Fruit fly (Drosophila melanogaster): ENCODE results near the gene CG31174.

Gene CG31174

DNA sequence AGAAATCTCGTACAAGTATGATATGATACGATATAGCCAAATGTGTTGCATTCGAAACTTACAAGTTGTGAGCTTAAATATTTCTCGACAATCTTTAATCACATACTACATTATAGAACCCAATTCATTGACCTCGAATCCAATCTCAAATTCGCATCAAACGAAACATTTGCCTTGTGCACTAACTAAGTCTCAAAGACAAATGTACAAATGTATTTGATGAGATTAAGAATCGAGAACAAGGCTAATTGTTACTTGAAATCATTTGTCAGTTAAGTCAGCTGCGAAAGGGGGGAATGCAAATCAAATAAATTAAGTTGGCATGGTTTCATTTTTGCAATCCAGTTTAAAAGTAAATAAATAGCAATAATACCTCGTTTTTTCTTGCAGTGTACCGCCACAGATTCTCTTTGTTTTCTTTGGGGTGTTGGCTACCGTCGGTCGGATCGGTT is 30.8 kb downstream of the CG31174 start (continued):
- TF ChIP-seq CG8319 (GFP tag; optimal IDR thresholded peaks at IDR 0.05) (peak; percentile 41), svp (GFP tag) (peak; percentile 96), Lpt (GFP tag; optimal IDR thresholded peaks at IDR 0.05) (peak; percentile 10), OdsH (GFP tag; optimal IDR thresholded peaks at IDR 0.05) (peak; percentile 91), CG32006 (GFP tag; optimal IDR thresholded peaks at IDR 0.05) (peak; percentile 95), vri (GFP tag; optimal IDR thresholded peaks at IDR 0.05) (peak; percentile 61), CG11762 (GFP tag; optimal IDR thresholded peaks at IDR 0.05; ENCODE audit: insufficient read depth) (peak; percentile 76), pdm3 (GFP tag; optimal IDR thresholded peaks at IDR 0.05) (peak; percentile 90), Blimp-1 (GFP tag; optimal IDR thresholded peaks at IDR 0.05) (peak; percentile 57), CG31627 (GFP tag; optimal IDR thresholded peaks at IDR 0.05) (peak; percentile 91), dsx (GFP tag; optimal IDR thresholded peaks at IDR 0.05; ENCODE audit: poor library complexity, severe bottlenecking) (peak; percentile 76), Ets21C (GFP tag; optimal IDR thresholded peaks at IDR 0.05) (peak; percentile 83), CG7368 (GFP tag; optimal IDR thresholded peaks at IDR 0.05) (peak; percentile 55), dac (GFP tag; optimal IDR thresholded peaks at IDR 0.05) (peak; percentile 83)

DNA sequence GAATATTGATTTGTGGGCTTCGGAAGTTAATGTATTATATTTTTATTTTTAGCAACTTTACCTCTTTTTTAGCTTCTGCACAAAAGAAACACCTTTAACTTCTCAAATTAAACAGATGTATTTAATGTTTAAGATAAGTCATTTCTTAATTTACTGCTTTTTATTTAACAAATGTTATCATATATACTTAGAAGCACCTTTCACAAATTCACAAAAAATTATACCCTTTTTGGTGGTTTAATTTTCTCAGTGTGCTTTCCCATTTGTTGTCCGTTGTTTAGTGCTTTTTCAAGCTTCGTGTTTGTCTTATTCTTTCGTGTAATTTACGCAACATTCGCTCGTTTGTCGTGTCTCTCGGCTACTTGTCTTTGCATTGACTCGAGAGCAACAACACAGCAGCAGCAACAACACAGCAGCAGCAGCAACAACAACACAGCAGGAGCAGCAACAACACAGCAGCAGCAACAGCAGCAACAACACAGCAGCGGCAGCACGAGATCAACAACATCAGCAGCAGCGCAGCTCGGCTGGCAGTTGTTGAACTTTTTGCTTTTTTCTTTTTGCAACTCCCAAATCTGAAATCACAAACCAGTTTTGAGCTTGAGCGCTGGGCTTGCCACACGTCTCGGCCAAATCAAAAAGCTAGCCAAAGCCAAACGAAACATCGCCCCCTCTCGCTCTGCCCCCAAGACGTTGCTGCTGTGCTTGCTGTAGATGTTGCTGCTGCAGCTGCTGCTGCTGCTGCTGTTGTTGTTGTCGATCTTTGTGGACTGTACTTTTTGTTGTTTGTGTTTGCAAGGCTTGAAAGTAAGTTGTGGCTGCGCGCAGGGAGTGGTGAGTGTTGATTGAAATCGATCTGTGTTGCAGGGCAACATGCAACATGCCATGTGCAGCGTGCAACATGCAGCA is 32.0 kb downstream of the CG31174 start:
- TF ChIP-seq cyc (GFP tag; optimal IDR thresholded peaks at IDR 0.05) (peak; percentile 72), CG3919 (GFP tag; optimal IDR thresholded peaks at IDR 0.05) (peak; percentile 82), achi (GFP tag; optimal IDR thresholded peaks at IDR 0.05) (no peak), Blimp-1 (GFP tag; optimal IDR thresholded peaks at IDR 0.05) (peak; percentile 5), Eip75B (GFP tag; optimal IDR thresholded peaks at IDR 0.05) (peak; percentile 78), CG1621 (tag; optimal IDR thresholded peaks at IDR 0.05) (no peak), eg (GFP tag; IDR thresholded peaks at IDR 0.05) (peak; percentile 84), CG7368 (GFP tag; optimal IDR thresholded peaks at IDR 0.05) (peak; percentile 75), CG11762 (GFP tag; optimal IDR thresholded peaks at IDR 0.05; ENCODE audit: insufficient read depth) (peak; percentile 63), CG11294 (GFP tag; IDR thresholded peaks at IDR 0.05) (peak; percentile 8; the same call in 1 of the 2 replicates), CG16779 (tag; optimal IDR thresholded peaks at IDR 0.05) (peak; percentile 68), CG8319 (GFP tag; optimal IDR thresholded peaks at IDR 0.05) (peak; percentile 74), svp (GFP tag) (peak; percentile 69), topi (GFP tag; optimal IDR thresholded peaks at IDR 0.05) (peak; percentile 67), CG6854 (GFP tag; optimal IDR thresholded peaks at IDR 0.05) (peak; percentile 59), Gug (GFP tag; IDR thresholded peaks at IDR 0.05) (peak; percentile 67), CG6792 (GFP tag; optimal IDR thresholded peaks at IDR 0.05) (no peak), Ets21C (GFP tag; optimal IDR thresholded peaks at IDR 0.05) (no peak), CG6808 (GFP tag; optimal IDR thresholded peaks at IDR 0.05) (peak; percentile 72), CG10669 (GFP tag; optimal IDR thresholded peaks at IDR 0.05) (peak; percentile 80), esn (GFP tag; optimal IDR thresholded peaks at IDR 0.05) (peak; percentile 49), ss (GFP tag; optimal IDR thresholded peaks at IDR 0.05) (peak; percentile 31 to 85), CG15336 (GFP tag; IDR thresholded peaks at IDR 0.05) (0 out of 2 replicates have a peak, but pooled peaks have one; percentile 14), Ets96B (tag; optimal IDR thresholded peaks at IDR 0.05) (peak; percentile 4), fd85E (GFP tag; optimal IDR thresholded peaks at IDR 0.05) (no peak), Eip93F (GFP tag; optimal IDR thresholded peaks at IDR 0.05) (no peak), Hr39 (GFP tag; optimal IDR thresholded peaks at IDR 0.05) (no peak), Met (GFP tag; optimal IDR thresholded peaks at IDR 0.05) (no peak), dac (GFP tag; optimal IDR thresholded peaks at IDR 0.05) (no peak), CG11902 (GFP tag; optimal IDR thresholded peaks at IDR 0.05) (peak; percentile 29), CG6163 (GFP tag; IDR thresholded peaks at IDR 0.05) (peak; percentile 91), CG4318 (GFP tag; optimal IDR thresholded peaks at IDR 0.05) (no peak), CG3032 (tag; optimal IDR thresholded peaks at IDR 0.05) (peak; percentile 65), CG6276 (GFP tag; optimal IDR thresholded peaks at IDR 0.05) (peak; percentile 83), spab (GFP tag; optimal IDR thresholded peaks at IDR 0.05) (no peak), Sox15 (GFP tag; optimal IDR thresholded peaks at IDR 0.05) (no peak), salr (GFP tag; optimal IDR thresholded peaks at IDR 0.05) (no peak), Lpt (GFP tag; optimal IDR thresholded peaks at IDR 0.05) (peak; percentile 67), dsx (GFP tag; optimal IDR thresholded peaks at IDR 0.05; ENCODE audit: poor library complexity, severe bottlenecking) (peak; percentile 40), CG8119 (GFP tag; IDR thresholded peaks at IDR 0.05) (peak; percentile 28; the same call in 2 of the 3 replicates)

Data from whole organism, prepupa.